Fruit fly (Drosophila melanogaster): ENCODE results near the gene CG8132.
A peak's percentile ranks its signal among the peaks of the same experiment; 100 is the strongest.

CG8132 gene

DNA sequence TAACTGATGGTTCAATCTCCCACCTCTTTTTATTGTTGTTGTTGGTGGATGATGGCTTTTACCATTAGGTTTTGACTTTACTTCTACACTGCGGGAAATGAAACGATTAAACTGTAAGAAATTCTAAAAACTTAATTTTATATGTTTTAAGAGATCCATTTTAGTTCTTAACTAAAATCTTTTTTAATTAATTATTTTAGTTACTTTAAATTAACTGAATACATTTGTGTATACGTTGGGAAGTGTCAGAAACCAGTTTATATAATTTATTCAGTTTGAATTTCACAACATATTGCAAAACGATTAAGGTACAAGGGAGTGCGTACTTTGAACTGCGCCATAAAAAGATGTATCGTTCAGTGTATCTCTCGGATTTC lies 48.0 kb upstream of the CG8132 start (continued):
- TF ChIP-seq nerfin-2 (GFP tag; IDR thresholded peaks at IDR 0.05; ENCODE audit: partially characterized antibody): no peak
- no peak for TF ChIP-seq CG3726 (GFP tag; IDR thresholded peaks at IDR 0.05)
- no peak for TF ChIP-seq Lhr (GFP tag; optimal IDR thresholded peaks at IDR 0.05)
- no peak for TF ChIP-seq sug (tag; optimal IDR thresholded peaks at IDR 0.05)
- no peak for TF ChIP-seq CG1832 (GFP tag; optimal IDR thresholded peaks at IDR 0.05)
- no peak for TF ChIP-seq Mrtf (GFP tag; IDR thresholded peaks at IDR 0.05)
- no peak for TF ChIP-seq stc (GFP tag; IDR thresholded peaks at IDR 0.05)
- peak; percentile 62 for TF ChIP-seq CG15696 (tag; optimal IDR thresholded peaks at IDR 0.05)
- TF ChIP-seq CG3281 (GFP tag; optimal IDR thresholded peaks at IDR 0.05): peak; percentile 86
- no peak for TF ChIP-seq Opbp (GFP tag; IDR thresholded peaks at IDR 0.05; ENCODE audit: partially characterized antibody)
- peak; percentile 62 for TF ChIP-seq lilli (GFP tag; optimal IDR thresholded peaks at IDR 0.05)
- TF ChIP-seq YL-1 (GFP tag; optimal IDR thresholded peaks at IDR 0.05): peak; percentile 47
- peak; percentile 23 for TF ChIP-seq CG13894 (tag; optimal IDR thresholded peaks at IDR 0.05)
- TF ChIP-seq Ravus (GFP tag; IDR thresholded peaks at IDR 0.05): no peak
- TF ChIP-seq phol (tag; optimal IDR thresholded peaks at IDR 0.05): peak; percentile 92
- TF ChIP-seq CG10462 (GFP tag; optimal IDR thresholded peaks at IDR 0.05): peak; percentile 80
- no peak for TF ChIP-seq pita (GFP tag; optimal IDR thresholded peaks at IDR 0.05)
- TF ChIP-seq chif (GFP tag; optimal IDR thresholded peaks at IDR 0.05): peak; percentile 32 to 41
- TF ChIP-seq CG15479 (GFP tag; optimal IDR thresholded peaks at IDR 0.05): no peak
- peak; percentile 49 for TF ChIP-seq Atf-2 (GFP tag; optimal IDR thresholded peaks at IDR 0.05)
- TF ChIP-seq grn (GFP tag; optimal IDR thresholded peaks at IDR 0.05): peak; percentile 42
- TF ChIP-seq hb (GFP tag; IDR thresholded peaks at IDR 0.05; ENCODE audit: partially characterized antibody): no peak
- TF ChIP-seq otp (GFP tag; IDR thresholded peaks at IDR 0.05): no peak
- peak; percentile 42 for TF ChIP-seq CG7987 (GFP tag; optimal IDR thresholded peaks at IDR 0.05)
- TF ChIP-seq Taf1 (GFP tag; IDR thresholded peaks at IDR 0.05): no peak
- TF ChIP-seq CG13775 (GFP tag; optimal IDR thresholded peaks at IDR 0.05): peak; percentile 83
- peak; percentile 24 for TF ChIP-seq sqz (GFP tag; optimal IDR thresholded peaks at IDR 0.05)
- no peak for TF ChIP-seq Optix (GFP tag; IDR thresholded peaks at IDR 0.05)
- no peak for TF ChIP-seq Ets97D (GFP tag; optimal IDR thresholded peaks at IDR 0.05)
- no peak for TF ChIP-seq disco-r (GFP tag; optimal IDR thresholded peaks at IDR 0.05)
- peak; percentile 60 for TF ChIP-seq CG33557 (GFP tag; optimal IDR thresholded peaks at IDR 0.05)
- TF ChIP-seq CG18011 (GFP tag; optimal IDR thresholded peaks at IDR 0.05): peak; percentile 45
- TF ChIP-seq wdn (GFP tag; IDR thresholded peaks at IDR 0.05): no peak
- TF ChIP-seq Nf-YA (GFP tag; IDR thresholded peaks at IDR 0.05): no peak
- TF ChIP-seq bowl (GFP tag; IDR thresholded peaks at IDR 0.05): no peak
- peak; percentile 84 for TF ChIP-seq Hr3 (GFP tag; optimal IDR thresholded peaks at IDR 0.05)
- peak; percentile 88 for TF ChIP-seq CG11504 (tag; optimal IDR thresholded peaks at IDR 0.05)
- peak; percentile 44 for TF ChIP-seq CG31388 (GFP tag; optimal IDR thresholded peaks at IDR 0.05)
- peak; percentile 65 for TF ChIP-seq croc (GFP tag; conservative IDR thresholded peaks at IDR 0.05)
- no peak for TF ChIP-seq yki (optimal IDR thresholded peaks at IDR 0.05)
- peak; percentile 70 for TF ChIP-seq twi (tag; optimal IDR thresholded peaks at IDR 0.05)
- TF ChIP-seq CG12071 (GFP tag; optimal IDR thresholded peaks at IDR 0.05): no peak
- peak; percentile 63 for TF ChIP-seq CG6654 (GFP tag; optimal IDR thresholded peaks at IDR 0.05)
- TF ChIP-seq CG34224 (GFP tag; IDR thresholded peaks at IDR 0.05; ENCODE audit: partially characterized antibody): no peak
- TF ChIP-seq CG4730 (GFP tag; IDR thresholded peaks at IDR 0.05): no peak
- peak; percentile 93 for TF ChIP-seq Asciz (GFP tag; optimal IDR thresholded peaks at IDR 0.05)
- TF ChIP-seq CG12219 (GFP tag; optimal IDR thresholded peaks at IDR 0.05): peak; percentile 54
- peak; percentile 85 for TF ChIP-seq tio (GFP tag; optimal IDR thresholded peaks at IDR 0.05)
- TF ChIP-seq Ssrp (tag; optimal IDR thresholded peaks at IDR 0.05): peak; percentile 88
- no peak for TF ChIP-seq Aef1 (GFP tag; IDR thresholded peaks at IDR 0.05)
- TF ChIP-seq ac (GFP tag; optimal IDR thresholded peaks at IDR 0.05): no peak
- TF ChIP-seq HmgZ (tag; optimal IDR thresholded peaks at IDR 0.05): peak; percentile 27
